Fruit fly (Drosophila melanogaster) whole organism, pupa: Measurements from ENCODE around the gene CG12521.
A peak's percentile ranks its signal among the peaks of the same experiment; 100 is the strongest.

Source experiments
- CG10348 ChIP-seq: fragments of 200-800 bp; sonication (Bioruptor generic); IDR thresholded peaks from 2 replicates; pipeline ENCODE4 v1.3.6; 2022; ENCODE audit warnings: missing biosample characterization, missing genetic modification characterization
- D1 ChIP-seq: fragments of 200-800 bp; sonication (Bioruptor generic); optimal IDR thresholded peaks from 2 replicates; lab custom pipeline; 2018; ENCODE audit warnings: missing biosample characterization, mild to moderate bottlenecking, missing genetic modification characterization, moderate library complexity
- EcR ChIP-seq: fragments of 200-800 bp; sonication (Bioruptor generic); optimal IDR thresholded peaks from 3 replicates; lab custom pipeline; 2019; ENCODE audit warnings: missing biosample characterization, missing genetic modification characterization, mild to moderate bottlenecking, moderate library complexity, missing genetic modification reagents
- gl ChIP-seq: fragments of 200-800 bp; sonication (Bioruptor generic); optimal IDR thresholded peaks from 2 replicates; lab custom pipeline; 2018; ENCODE audit warnings: missing biosample characterization, mild to moderate bottlenecking, missing genetic modification characterization
- rn ChIP-seq: fragments of 200-800 bp; sonication (Bioruptor generic); IDR thresholded peaks from 2 replicates; pipeline ENCODE4 v1.3.6; 2022; ENCODE audit warnings: missing biosample characterization, missing genetic modification characterization

dm6 chr3L:11819639-11820456, 27.8 kb downstream of the CG12521 start:
- no peak for TF ChIP-seq D1 (tag; lab: Kevin White, UChicago)
- no peak for TF ChIP-seq rn
- no peak for TF ChIP-seq CG10348
- TF ChIP-seq EcR (GFP tag; lab: Kevin White, UChicago) = peak; percentile 55
- peak; percentile 18 for TF ChIP-seq gl (tag; lab: Kevin White, UChicago)
